Worm (Caenorhabditis elegans): ENCODE results near the gene F56D2.2.

Gene F56D2.2

DNA sequence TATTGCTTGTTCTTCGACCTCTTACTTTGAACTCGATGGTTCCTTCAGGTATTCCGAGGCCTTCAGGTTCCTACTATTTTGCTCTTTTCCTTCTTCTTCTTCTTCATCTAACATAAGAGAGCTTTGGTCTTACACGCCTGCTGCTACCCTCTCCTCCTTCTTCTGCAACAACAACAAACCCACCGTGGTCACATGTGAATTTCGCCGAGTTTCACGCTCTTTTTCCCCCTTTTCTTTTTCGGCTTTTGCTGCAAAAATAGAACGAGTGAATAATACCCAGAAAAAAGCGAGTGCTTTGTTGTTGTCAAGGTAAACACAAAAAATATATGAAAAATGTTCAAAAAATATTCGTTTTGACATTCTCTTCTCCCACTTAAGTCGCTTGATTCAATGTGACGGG lies 36.4 kb downstream of the F56D2.2 start:
- no peak for TF ChIP-seq unc-39 (tag; optimal IDR thresholded peaks at IDR 0.05)
- TF ChIP-seq hlh-1 (tag; optimal IDR thresholded peaks at IDR 0.05), result peak; percentile 38
- TF ChIP-seq unc-120 (tag; optimal IDR thresholded peaks at IDR 0.05; ENCODE audit: poor library complexity, severe bottlenecking), result peak; percentile 30
- no peak for TF ChIP-seq ceh-43 (GFP tag; optimal IDR thresholded peaks at IDR 0.05)

- TF ChIP-seq ceh-43 (GFP tag; optimal IDR thresholded peaks at IDR 0.05) (no peak), mab-5 (tag; optimal IDR thresholded peaks at IDR 0.05) (no peak), snpc-4 (tag; optimal IDR thresholded peaks at IDR 0.05) (no peak), lsy-2 (tag; optimal IDR thresholded peaks at IDR 0.05) (no peak), nhr-2 (tag; optimal IDR thresholded peaks at IDR 0.05) (no peak), unc-62 (GFP tag; optimal IDR thresholded peaks at IDR 0.05) (no peak), tbx-8 (GFP tag; optimal IDR thresholded peaks at IDR 0.05) (no peak), elt-3 (tag; optimal IDR thresholded peaks at IDR 0.05) (no peak), flh-1 (GFP tag; optimal IDR thresholded peaks at IDR 0.05) (no peak), mls-2 (tag; optimal IDR thresholded peaks at IDR 0.05) (no peak), lin-13 (tag; optimal IDR thresholded peaks at IDR 0.05) (no peak), elt-1 (tag; optimal IDR thresholded peaks at IDR 0.05; ENCODE audit: borderline replicate concordance, insufficient read depth) (no peak), ham-2 (GFP tag; optimal IDR thresholded peaks at IDR 0.05) (no peak), nhr-237 (tag; optimal IDR thresholded peaks at IDR 0.05) (no peak), zip-8 (tag; optimal IDR thresholded peaks at IDR 0.05) (no peak), nhr-76 (tag; optimal IDR thresholded peaks at IDR 0.05) (no peak), nhr-12 (tag; optimal IDR thresholded peaks at IDR 0.05) (no peak), blmp-1 (tag; optimal IDR thresholded peaks at IDR 0.05) (no peak), mep-1 (tag; optimal IDR thresholded peaks at IDR 0.05) (no peak)
Observed at ce11 chrIII:5624835-5625234, 37.8 kb downstream of the F56D2.2 start, which contains the start of gene daf-4. daf-4 (plus strand) TSS chrIII:5625135.

DNA sequence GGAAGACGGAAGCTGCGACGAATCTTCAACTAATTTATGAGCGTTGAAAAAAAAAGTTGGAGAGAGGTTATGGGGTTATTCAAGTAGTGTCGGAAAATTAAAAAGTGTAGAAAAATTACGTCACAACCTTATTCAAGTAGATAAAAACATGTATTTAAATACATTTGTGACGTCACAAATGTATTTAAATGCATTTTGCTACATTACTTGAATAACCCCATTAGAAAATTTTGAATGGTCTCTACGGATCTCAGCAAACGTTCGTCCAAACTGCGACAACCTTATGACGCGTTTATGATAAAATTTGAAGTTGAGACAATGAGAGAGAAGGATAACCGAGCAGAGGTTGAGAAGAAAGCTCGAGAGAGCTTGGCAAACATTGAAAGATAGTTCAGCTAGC lies 40.5 kb downstream of the F56D2.2 start:
- TF ChIP-seq zip-8 (tag; optimal IDR thresholded peaks at IDR 0.05), result peak; percentile 90

DNA sequence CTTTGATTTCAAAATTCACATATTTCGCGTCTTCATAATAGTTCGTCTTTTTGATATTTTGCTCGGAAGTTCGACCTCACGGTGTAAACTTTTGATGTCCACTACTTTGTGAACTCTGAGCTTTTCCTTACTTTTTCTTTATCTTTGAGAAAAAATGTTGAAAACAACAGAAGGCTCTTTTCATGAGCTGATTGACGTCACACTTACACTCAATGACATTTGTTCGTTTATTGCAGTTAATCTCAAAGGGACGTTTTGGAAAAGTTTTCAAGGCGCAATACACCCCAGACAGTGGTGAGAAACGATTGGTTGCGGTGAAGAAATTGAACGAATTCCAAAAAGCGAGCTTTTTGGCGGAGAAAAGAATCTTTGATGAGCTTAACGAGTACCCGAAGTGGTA lies 42.2 kb downstream of the F56D2.2 start:
- TF ChIP-seq lin-32 (GFP tag; optimal IDR thresholded peaks at IDR 0.05) (no peak), nhr-237 (tag; optimal IDR thresholded peaks at IDR 0.05) (no peak), lsy-2 (tag; optimal IDR thresholded peaks at IDR 0.05) (no peak), elt-3 (tag; optimal IDR thresholded peaks at IDR 0.05) (no peak), mab-5 (tag; optimal IDR thresholded peaks at IDR 0.05) (no peak), cnd-1 (tag; optimal IDR thresholded peaks at IDR 0.05) (no peak), lin-13 (tag; optimal IDR thresholded peaks at IDR 0.05) (no peak), flh-1 (GFP tag; optimal IDR thresholded peaks at IDR 0.05) (no peak)

- no peak for TF ChIP-seq ces-1 (GFP tag; optimal IDR thresholded peaks at IDR 0.05)
- TF ChIP-seq bed-3 (GFP tag; optimal IDR thresholded peaks at IDR 0.05), result no peak
- no peak for TF ChIP-seq ceh-43 (GFP tag; optimal IDR thresholded peaks at IDR 0.05)
- no peak for TF ChIP-seq hlh-1 (tag; optimal IDR thresholded peaks at IDR 0.05)
- no peak for TF ChIP-seq nhr-28 (tag; optimal IDR thresholded peaks at IDR 0.05)
- TF ChIP-seq cnd-1 (tag; optimal IDR thresholded peaks at IDR 0.05), result no peak
- TF ChIP-seq M03D4.4 (tag; optimal IDR thresholded peaks at IDR 0.05), result no peak
- TF ChIP-seq elt-1 (tag; optimal IDR thresholded peaks at IDR 0.05; ENCODE audit: borderline replicate concordance, insufficient read depth), result no peak
- no peak for TF ChIP-seq drap-1 (GFP tag; optimal IDR thresholded peaks at IDR 0.05)
- no peak for TF ChIP-seq lin-13 (tag; optimal IDR thresholded peaks at IDR 0.05)
Observed at ce11 chrIII:5630350-5630749, 43.3 kb downstream of the F56D2.2 start.

ce11 chrIII:5632426-5632976 lies 45.4 kb downstream of the F56D2.2 start:
- TF ChIP-seq unc-62 (GFP tag; optimal IDR thresholded peaks at IDR 0.05), result no peak
- peak; percentile 88 for TF ChIP-seq ces-1 (GFP tag; optimal IDR thresholded peaks at IDR 0.05)
- TF ChIP-seq ceh-83 (GFP tag; optimal IDR thresholded peaks at IDR 0.05), result no peak
